Fruit fly (Drosophila melanogaster) S2 (cell line): Measurements from ENCODE around the gene Mettl3.

Experiments
- CG8478 ChIP-seq: fragments of >200 bp; optimal IDR thresholded peaks from 2 replicates; lab custom pipeline; 2018
- CTCF ChIP-seq, 2 experiments: fragments of >200 bp; optimal IDR thresholded peaks; 2 replicates each; lab custom pipeline; 2018

- TF ChIP-seq CG8478 (lab: Kevin White, UChicago) (no peak), CTCF (optimal IDR thresholded peaks at IDR 0.05; lab: Kevin White, UChicago) (no peak)
Observed at dm6 chr3R:24024123-24024522, 7.8 kb upstream of the Mettl3 start.
